Worm (Caenorhabditis elegans) whole organism, young adult: ENCODE results near the gene T13F2.4.

Experiments used
- F57C9.4 ChIP-seq: sonication (generic microtip); optimal IDR thresholded peaks from 2 replicates; lab custom pipeline; 2017; ENCODE audit warnings: mild to moderate bottlenecking, missing genetic modification characterization, missing compliant biosample characterization
- Y53F4B.3 ChIP-seq: fragments of 200-800 bp; sonication (Bioruptor generic); IDR thresholded peaks from 2 replicates; pipeline ENCODE4 v1.3.6; 2022; ENCODE audit warnings: missing genetic modification reagents, missing genetic modification characterization, missing compliant biosample characterization
- Y56A3A.18 ChIP-seq: fragments of 200-800 bp; sonication (Bioruptor generic); IDR thresholded peaks from 2 replicates; pipeline ENCODE4 v1.3.6; 2022; ENCODE audit warnings: missing genetic modification reagents, missing genetic modification characterization, missing compliant biosample characterization
- atf-7 ChIP-seq: sonication (generic microtip); optimal IDR thresholded peaks from 2 replicates; lab custom pipeline; 2017; ENCODE audit warnings: mild to moderate bottlenecking, missing genetic modification characterization, missing compliant biosample characterization
- somi-1 ChIP-seq: fragments of 200-800 bp; sonication (Bioruptor generic); optimal IDR thresholded peaks from 2 replicates; lab custom pipeline; 2018; ENCODE audit warnings: mild to moderate bottlenecking, missing genetic modification characterization, missing compliant biosample characterization
- ztf-25 ChIP-seq: fragments of 200-800 bp; sonication (Bioruptor generic); IDR thresholded peaks from 2 replicates; pipeline ENCODE4 v1.3.6; 2022; ENCODE audit warnings: missing genetic modification reagents, missing genetic modification characterization, missing compliant biosample characterization
- ztf-28 ChIP-seq: fragments of 200-800 bp; sonication (Bioruptor generic); IDR thresholded peaks from 2 replicates; pipeline ENCODE4 v1.3.6; 2022; ENCODE audit warnings: missing genetic modification reagents, missing genetic modification characterization, missing compliant biosample characterization

DNA sequence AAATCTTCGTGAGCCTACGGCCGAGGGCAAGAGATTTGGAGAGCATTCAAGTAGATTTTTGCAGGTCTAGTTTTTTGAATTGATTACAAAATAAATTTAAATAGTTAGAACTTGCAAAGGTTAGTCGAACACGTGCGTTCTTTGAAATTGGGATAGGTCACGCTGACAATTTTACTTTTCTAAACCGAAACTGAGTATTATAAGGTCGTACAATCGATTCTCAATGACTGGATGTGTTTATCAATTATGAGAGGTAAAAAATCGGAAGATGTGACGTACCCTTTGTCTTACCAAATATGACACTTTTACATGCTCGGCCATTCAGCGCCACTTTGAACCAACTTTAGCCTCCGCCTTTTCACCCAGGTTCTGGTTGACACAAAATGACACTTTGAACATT, 42.8 kb upstream of the T13F2.4 start, which contains the start of gene C28D4.5:
- no peak for TF ChIP-seq atf-7 (tag; lab: Kevin White, UChicago)
- no peak for TF ChIP-seq F57C9.4 (tag; lab: Kevin White, UChicago)
- TF ChIP-seq somi-1 (GFP tag; lab: Kevin White, UChicago) = no peak
- TF ChIP-seq Y56A3A.18 (GFP tag; lab: Robert Waterston, UW) = no peak
- no peak for TF ChIP-seq Y53F4B.3 (GFP tag; lab: Robert Waterston, UW)
- TF ChIP-seq ztf-28 (GFP tag; lab: Robert Waterston, UW) = no peak
- no peak for TF ChIP-seq ztf-25 (GFP tag; lab: Robert Waterston, UW)
